Worm (Caenorhabditis elegans) whole organism, mixed stage, embryonic: ENCODE measurements around the gene arrd-14.

ENCODE experiments used
- M03D4.4 ChIP-seq: sonication (generic microtip); optimal IDR thresholded peaks from 2 replicates; lab custom pipeline; 2017; ENCODE audit warnings: mild to moderate bottlenecking, missing genetic modification characterization, missing compliant biosample characterization
- bed-3 ChIP-seq: fragments of 200-800 bp; sonication (Bioruptor generic); optimal IDR thresholded peaks from 3 replicates; lab custom pipeline; 2018; ENCODE audit warnings: mild to moderate bottlenecking, missing genetic modification characterization, moderate library complexity, missing compliant biosample characterization
- blmp-1 ChIP-seq: fragments of 150-350 bp; optimal IDR thresholded peaks from 2 replicates; lab custom pipeline; 2014; ENCODE audit warnings: missing biosample characterization, missing genetic modification characterization
- ceh-39 ChIP-seq: fragments of 150-350 bp; optimal IDR thresholded peaks from 2 replicates; lab custom pipeline; 2014; ENCODE audit warnings: missing biosample characterization, missing genetic modification characterization
- ceh-43 ChIP-seq: fragments of 200-800 bp; sonication (Bioruptor generic); optimal IDR thresholded peaks from 2 replicates; lab custom pipeline; 2018; ENCODE audit warnings: mild to moderate bottlenecking, missing genetic modification characterization, moderate library complexity, missing compliant biosample characterization
- ceh-83 ChIP-seq: fragments of 200-800 bp; sonication (Bioruptor generic); optimal IDR thresholded peaks from 2 replicates; lab custom pipeline; 2018; ENCODE audit warnings: mild to moderate bottlenecking, missing genetic modification characterization, missing compliant biosample characterization
- ces-1 ChIP-seq: fragments of 150-350 bp; optimal IDR thresholded peaks from 2 replicates; lab custom pipeline; 2014; ENCODE audit warnings: missing biosample characterization, missing genetic modification reagents, missing genetic modification characterization
- cnd-1 ChIP-seq: fragments of 200-800 bp; sonication (Bioruptor generic); optimal IDR thresholded peaks from 2 replicates; lab custom pipeline; 2018; ENCODE audit warnings: mild to moderate bottlenecking, missing genetic modification characterization, missing compliant biosample characterization
- drap-1 ChIP-seq: fragments of 200-800 bp; sonication (Bioruptor generic); optimal IDR thresholded peaks from 3 replicates; lab custom pipeline; 2018; ENCODE audit warnings: mild to moderate bottlenecking, missing genetic modification characterization, missing compliant biosample characterization
- elt-1 ChIP-seq: sonication (generic microtip); optimal IDR thresholded peaks from 2 replicates; lab custom pipeline; 2017; ENCODE audit warnings: missing genetic modification characterization, mild to moderate bottlenecking, missing compliant biosample characterization, antibody characterized with exemption, moderate library complexity, borderline replicate concordance; ENCODE audit not compliant: insufficient read depth
- elt-3 ChIP-seq: fragments of 150-350 bp; optimal IDR thresholded peaks from 2 replicates; lab custom pipeline; 2014; ENCODE audit warnings: missing biosample characterization, missing genetic modification characterization
- flh-1 ChIP-seq: fragments of 200-800 bp; sonication (Bioruptor generic); optimal IDR thresholded peaks from 2 replicates; lab custom pipeline; 2018; ENCODE audit warnings: mild to moderate bottlenecking, missing genetic modification characterization, moderate library complexity, missing compliant biosample characterization
- ham-2 ChIP-seq: fragments of 200-800 bp; sonication (Bioruptor generic); optimal IDR thresholded peaks from 2 replicates; lab custom pipeline; 2018; ENCODE audit warnings: mild to moderate bottlenecking, missing genetic modification characterization, missing compliant biosample characterization
- hlh-1 ChIP-seq: fragments of 150-350 bp; optimal IDR thresholded peaks from 2 replicates; lab custom pipeline; 2014; ENCODE audit warnings: missing biosample characterization, missing genetic modification reagents, missing genetic modification characterization
- lin-13 ChIP-seq: fragments of 150-350 bp; optimal IDR thresholded peaks from 2 replicates; lab custom pipeline; 2014; ENCODE audit warnings: missing biosample characterization, missing genetic modification characterization
- lin-32 ChIP-seq: fragments of 200-800 bp; sonication (Bioruptor generic); optimal IDR thresholded peaks from 2 replicates; lab custom pipeline; 2018; ENCODE audit warnings: mild to moderate bottlenecking, missing genetic modification characterization, missing compliant biosample characterization
- lsy-2 ChIP-seq: fragments of 150-350 bp; optimal IDR thresholded peaks from 2 replicates; lab custom pipeline; 2014; ENCODE audit warnings: missing biosample characterization, missing genetic modification characterization
- mep-1 ChIP-seq: fragments of 150-350 bp; optimal IDR thresholded peaks from 2 replicates; lab custom pipeline; 2017; ENCODE audit warnings: missing biosample characterization, missing genetic modification reagents, missing genetic modification characterization, inconsistent platforms
- mls-2 ChIP-seq: sonication (generic microtip); optimal IDR thresholded peaks from 2 replicates; lab custom pipeline; 2016; ENCODE audit warnings: mild to moderate bottlenecking, missing genetic modification characterization, moderate library complexity, missing compliant biosample characterization
- nhr-12 ChIP-seq: fragments of 150-350 bp; optimal IDR thresholded peaks from 2 replicates; lab custom pipeline; 2014; ENCODE audit warnings: missing biosample characterization, missing genetic modification characterization
- nhr-2 ChIP-seq: fragments of 150-350 bp; optimal IDR thresholded peaks from 2 replicates; lab custom pipeline; 2014; ENCODE audit warnings: missing biosample characterization, missing genetic modification characterization
- nhr-237 ChIP-seq: fragments of 150-350 bp; optimal IDR thresholded peaks from 2 replicates; lab custom pipeline; 2014; ENCODE audit warnings: missing biosample characterization, missing genetic modification characterization
- pha-4 ChIP-seq: fragments of 150-350 bp; optimal IDR thresholded peaks from 2 replicates; lab custom pipeline; 2018; ENCODE audit warnings: missing biosample characterization, missing genetic modification reagents, missing genetic modification characterization
- sem-2 ChIP-seq: fragments of 200-800 bp; sonication (Bioruptor generic); optimal IDR thresholded peaks from 2 replicates; lab custom pipeline; 2018; ENCODE audit warnings: mild to moderate bottlenecking, missing genetic modification characterization, missing compliant biosample characterization
- snpc-4 ChIP-seq: fragments of 150-350 bp; optimal IDR thresholded peaks from 2 replicates; lab custom pipeline; 2014; ENCODE audit warnings: missing biosample characterization, missing genetic modification characterization
- sptf-1 ChIP-seq: sonication (generic microtip); optimal IDR thresholded peaks from 2 replicates; lab custom pipeline; 2017; ENCODE audit warnings: mild to moderate bottlenecking, missing genetic modification characterization, moderate library complexity, missing compliant biosample characterization
- tbx-8 ChIP-seq: fragments of 200-800 bp; sonication (Bioruptor generic); optimal IDR thresholded peaks from 2 replicates; lab custom pipeline; 2018; ENCODE audit warnings: mild to moderate bottlenecking, missing genetic modification characterization, moderate library complexity, missing compliant biosample characterization
- unc-39 ChIP-seq: fragments of 150-350 bp; optimal IDR thresholded peaks from 2 replicates; lab custom pipeline; 2014; ENCODE audit warnings: missing biosample characterization, missing genetic modification characterization
- ztf-11 ChIP-seq: fragments of 150-350 bp; optimal IDR thresholded peaks from 2 replicates; lab custom pipeline; 2014; ENCODE audit warnings: missing biosample characterization, missing genetic modification characterization

arrd-14 gene

DNA sequence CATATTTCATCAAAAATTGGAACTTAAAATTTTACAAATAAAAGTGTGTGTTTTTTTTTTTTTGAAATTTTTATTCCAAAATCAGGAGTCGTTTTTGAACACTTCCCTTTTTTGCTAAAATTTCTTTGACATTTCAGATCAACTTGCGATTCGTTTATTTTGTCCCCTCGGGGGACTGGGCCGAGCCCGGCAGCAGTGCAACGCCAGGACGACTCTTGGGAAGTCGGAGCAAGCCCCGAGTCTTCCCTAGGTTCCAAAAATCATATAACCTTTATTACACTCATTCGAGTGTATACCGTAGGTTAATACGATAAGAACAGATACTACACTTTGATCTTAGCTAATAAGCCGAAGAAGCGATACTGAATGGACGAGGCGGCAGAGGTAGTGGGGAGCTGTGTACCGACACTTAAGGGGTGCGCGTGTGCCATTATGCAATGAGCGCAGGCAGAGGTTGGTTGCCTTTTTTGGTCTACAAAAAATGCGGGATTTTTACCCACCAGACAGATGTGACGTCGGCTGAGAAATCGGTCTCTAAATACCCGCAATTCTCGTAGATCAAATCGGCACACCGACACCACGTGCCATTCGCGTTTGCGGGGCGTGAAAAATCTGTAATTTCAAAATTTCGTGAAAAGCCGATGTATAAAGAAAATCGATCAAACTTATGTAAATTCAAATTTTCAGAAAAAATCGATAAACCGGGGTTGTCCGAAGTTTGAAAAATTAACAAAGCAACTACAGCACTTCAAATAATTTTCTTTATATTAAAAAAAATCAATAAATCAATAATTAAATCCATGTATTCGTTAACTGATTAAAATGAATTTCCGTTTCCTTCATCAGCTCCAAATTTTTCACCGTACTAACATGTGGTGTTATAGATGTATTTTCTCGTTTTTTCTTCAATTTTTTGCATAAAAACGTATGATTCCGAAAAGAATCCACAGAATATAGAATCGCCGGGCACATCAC is 34.4 kb upstream of the arrd-14 start:
- TF ChIP-seq sptf-1 (tag; lab: Kevin White, UChicago): no peak
- no peak for TF ChIP-seq drap-1
- TF ChIP-seq flh-1 (GFP tag; lab: Kevin White, UChicago): no peak
- no peak for TF ChIP-seq M03D4.4 (tag; lab: Kevin White, UChicago)
- no peak for TF ChIP-seq nhr-12 (tag; lab: Kevin White, UChicago)
- no peak for TF ChIP-seq lin-13 (tag; lab: Kevin White, UChicago)
- TF ChIP-seq bed-3: no peak
- TF ChIP-seq snpc-4 (tag; lab: Kevin White, UChicago): no peak
- no peak for TF ChIP-seq pha-4 (tag; lab: Kevin White, UChicago)
- TF ChIP-seq unc-39: no peak
- no peak for TF ChIP-seq blmp-1 (tag; lab: Kevin White, UChicago)
- no peak for TF ChIP-seq ztf-11 (tag; lab: Kevin White, UChicago)
- no peak for TF ChIP-seq ceh-83 (GFP tag; lab: Kevin White, UChicago)
- TF ChIP-seq hlh-1: no peak
- TF ChIP-seq cnd-1: no peak
- TF ChIP-seq sem-2 (GFP tag; lab: Kevin White, UChicago): no peak
- TF ChIP-seq ceh-39 (tag; lab: Kevin White, UChicago): no peak
- TF ChIP-seq ces-1: no peak
- TF ChIP-seq ceh-43: no peak
- no peak for TF ChIP-seq lin-32 (GFP tag; lab: Kevin White, UChicago)

ce11 chrII:13720650-13721049 is 31.5 kb upstream of the arrd-14 start:
- TF ChIP-seq nhr-2 (tag; lab: Kevin White, UChicago) (no peak), mls-2 (tag; lab: Kevin White, UChicago) (no peak), elt-1 (tag; lab: Kevin White, UChicago) (no peak), blmp-1 (tag; lab: Kevin White, UChicago) (no peak), nhr-237 (tag; lab: Kevin White, UChicago) (no peak), ceh-83 (GFP tag; lab: Kevin White, UChicago) (no peak), elt-3 (tag; lab: Kevin White, UChicago) (no peak), cnd-1 (no peak), mep-1 (no peak), sptf-1 (tag; lab: Kevin White, UChicago) (no peak), ceh-39 (tag; lab: Kevin White, UChicago) (no peak), lsy-2 (tag; lab: Kevin White, UChicago) (no peak), ham-2 (GFP tag; lab: Kevin White, UChicago) (no peak), tbx-8 (no peak), M03D4.4 (tag; lab: Kevin White, UChicago) (no peak)

DNA sequence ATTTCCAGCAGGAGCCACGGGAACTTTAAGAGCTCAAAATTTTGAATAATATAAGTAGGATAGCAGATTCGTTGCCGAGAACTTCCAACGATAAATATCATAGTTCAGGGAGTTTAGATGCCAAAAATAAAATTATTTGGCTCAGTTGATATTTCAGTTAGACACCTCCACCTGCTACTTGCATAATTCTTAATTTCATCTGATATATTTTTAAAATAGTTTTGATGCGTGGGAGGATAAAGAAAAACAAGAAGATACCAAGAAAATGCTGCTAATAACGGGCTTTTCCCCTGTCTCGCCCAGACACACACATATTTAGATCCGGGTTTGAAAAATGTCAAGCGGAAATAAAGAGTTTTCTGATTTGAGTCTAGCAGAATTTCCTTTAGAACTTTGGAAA is 30.9 kb upstream of the arrd-14 start, which contains the start of gene sre-46:
sre-46 (minus strand) TSS at position 101 of the 400 bp plus-strand sequence.
- TF ChIP-seq ham-2 (GFP tag; lab: Kevin White, UChicago) (no peak), drap-1 (no peak), blmp-1 (tag; lab: Kevin White, UChicago) (no peak), hlh-1 (no peak), snpc-4 (tag; lab: Kevin White, UChicago) (no peak), ceh-39 (tag; lab: Kevin White, UChicago) (no peak), ces-1 (no peak), nhr-2 (tag; lab: Kevin White, UChicago) (no peak), mls-2 (tag; lab: Kevin White, UChicago) (no peak), elt-1 (tag; lab: Kevin White, UChicago) (no peak), lin-13 (tag; lab: Kevin White, UChicago) (no peak)

- no peak for TF ChIP-seq cnd-1
- TF ChIP-seq blmp-1 (tag; lab: Kevin White, UChicago): no peak
- TF ChIP-seq snpc-4 (tag; lab: Kevin White, UChicago): no peak
- TF ChIP-seq elt-1 (tag; lab: Kevin White, UChicago): no peak
- TF ChIP-seq ces-1: no peak
- no peak for TF ChIP-seq unc-39
- no peak for TF ChIP-seq ham-2 (GFP tag; lab: Kevin White, UChicago)
- TF ChIP-seq, all 35 proteins: peak for 0
These were observed 29.4 kb upstream of the arrd-14 start, which contains the start of gene Y54G9A.5 for ce11 chrII:13722763-13723162. Gene Y54G9A.5 (plus strand): TSS chrII:13723007.
